Worm (Caenorhabditis elegans) whole organism, L1 larva: ENCODE data around the gene golg-2.

Experiments used
- C16A3.4 ChIP-seq: fragments of 150-350 bp; optimal IDR thresholded peaks from 2 replicates; lab custom pipeline; 2014; ENCODE audit warnings: missing biosample characterization, missing genetic modification characterization
- C34B4.2 ChIP-seq: sonication (generic microtip); optimal IDR thresholded peaks from 2 replicates; lab custom pipeline; 2017; ENCODE audit warnings: mild to moderate bottlenecking, missing genetic modification characterization, missing compliant biosample characterization
- alr-1 ChIP-seq: fragments of 200-800 bp; sonication (Bioruptor generic); optimal IDR thresholded peaks from 2 replicates; lab custom pipeline; 2018; ENCODE audit warnings: borderline replicate concordance, mild to moderate bottlenecking, missing genetic modification characterization, missing compliant biosample characterization
- ama-1 ChIP-seq: fragments of 150-350 bp; optimal IDR thresholded peaks from 2 replicates; lab custom pipeline; 2014
- ceh-63 ChIP-seq: fragments of 200-800 bp; sonication (Bioruptor generic); optimal IDR thresholded peaks from 2 replicates; lab custom pipeline; 2018; ENCODE audit warnings: mild to moderate bottlenecking, missing genetic modification characterization, missing compliant biosample characterization
- ceh-8 ChIP-seq: fragments of 200-800 bp; sonication (Bioruptor generic); optimal IDR thresholded peaks from 2 replicates; lab custom pipeline; 2018; ENCODE audit warnings: mild to moderate bottlenecking, missing genetic modification characterization, moderate library complexity, missing compliant biosample characterization
- ceh-82 ChIP-seq, 3 experiments: fragments of 150-350 bp in 1 of 3; sonication (generic microtip) in 2 of 3; optimal IDR thresholded peaks; 2 replicates each; lab custom pipeline; 2014 to 2017; ENCODE audit warnings: missing biosample characterization in 3 of 3, missing genetic modification characterization in 3 of 3
- ces-1 ChIP-seq: fragments of 150-350 bp; optimal IDR thresholded peaks from 2 replicates; lab custom pipeline; 2014; ENCODE audit warnings: missing biosample characterization, missing genetic modification reagents, missing genetic modification characterization
- efl-1 ChIP-seq, 4 experiments: fragments of 150-350 bp; optimal IDR thresholded peaks in 3 of 4; peaks in 1 of 4; 1 replicate in 1 of 4; 2 replicates in 3 of 4; lab custom pipeline; 2014; ENCODE audit warnings: missing biosample characterization in 2 of 4, missing genetic modification characterization in 2 of 4, missing genetic modification reagents in 2 of 4
- ets-5 ChIP-seq: fragments of 200-800 bp; sonication (Bioruptor generic); IDR thresholded peaks from 2 replicates; pipeline ENCODE4 v1.3.6; 2022; ENCODE audit warnings: missing genetic modification characterization, missing compliant biosample characterization
- fkh-10 ChIP-seq: sonication (generic microtip); optimal IDR thresholded peaks from 2 replicates; lab custom pipeline; 2017; ENCODE audit warnings: missing biosample characterization, missing genetic modification reagents, missing genetic modification characterization
- fkh-8 ChIP-seq: sonication (generic microtip); optimal IDR thresholded peaks from 2 replicates; lab custom pipeline; 2016; ENCODE audit warnings: mild to moderate bottlenecking, missing genetic modification characterization, missing compliant biosample characterization
- fos-1 ChIP-seq: fragments of 150-350 bp; optimal IDR thresholded peaks from 2 replicates; lab custom pipeline; 2014; ENCODE audit warnings: missing biosample characterization, missing genetic modification characterization
- hlh-17 ChIP-seq: fragments of 200-800 bp; sonication (Bioruptor generic); optimal IDR thresholded peaks from 2 replicates; lab custom pipeline; 2018; ENCODE audit warnings: missing genetic modification characterization, mild to moderate bottlenecking, missing compliant biosample characterization, moderate library complexity, borderline replicate concordance
- hlh-4 ChIP-seq: sonication (generic microtip); optimal IDR thresholded peaks from 2 replicates; lab custom pipeline; 2016; ENCODE audit warnings: mild to moderate bottlenecking, missing genetic modification characterization, missing compliant biosample characterization
- jun-1 ChIP-seq: fragments of 150-350 bp; optimal IDR thresholded peaks from 2 replicates; lab custom pipeline; 2014; ENCODE audit warnings: missing biosample characterization, missing genetic modification reagents, missing genetic modification characterization
- lin-13 ChIP-seq: fragments of 150-350 bp; optimal IDR thresholded peaks from 2 replicates; lab custom pipeline; 2014; ENCODE audit warnings: missing biosample characterization, missing genetic modification reagents, missing genetic modification characterization
- lin-14 ChIP-seq: fragments of 200-800 bp; sonication (Bioruptor generic); optimal IDR thresholded peaks from 2 replicates; lab custom pipeline; 2018; ENCODE audit warnings: mild to moderate bottlenecking, missing genetic modification characterization, moderate library complexity, missing compliant biosample characterization
- lin-35 ChIP-seq, 2 experiments: fragments of 150-350 bp; optimal IDR thresholded peaks; 2 replicates each; lab custom pipeline; 2014; ENCODE audit warnings: missing biosample characterization in 2 of 2, missing genetic modification characterization in 2 of 2, missing genetic modification reagents in 2 of 2
- lin-39 ChIP-seq: fragments of 150-350 bp; optimal IDR thresholded peaks from 2 replicates; lab custom pipeline; 2014; ENCODE audit warnings: missing biosample characterization, missing genetic modification reagents, missing genetic modification characterization
- lsy-2 ChIP-seq, 2 experiments: fragments of 150-350 bp; optimal IDR thresholded peaks; 2 replicates each; lab custom pipeline; 2014; ENCODE audit warnings: missing biosample characterization in 2 of 2, missing genetic modification characterization in 2 of 2
- mdl-1 ChIP-seq, 2 experiments: fragments of 150-350 bp; optimal IDR thresholded peaks; 2 replicates each; lab custom pipeline; 2014 to 2017; ENCODE audit warnings: missing biosample characterization in 2 of 2, missing genetic modification characterization in 2 of 2, inconsistent platforms in 1 of 2
- mep-1 ChIP-seq: fragments of 150-350 bp; optimal IDR thresholded peaks from 2 replicates; lab custom pipeline; 2014; ENCODE audit warnings: missing biosample characterization, missing genetic modification characterization
- nhr-20 ChIP-seq: sonication (generic microtip); optimal IDR thresholded peaks from 2 replicates; lab custom pipeline; 2016; ENCODE audit warnings: mild to moderate bottlenecking, missing genetic modification characterization, missing compliant biosample characterization
- nhr-28 ChIP-seq: fragments of 150-350 bp; optimal IDR thresholded peaks from 2 replicates; lab custom pipeline; 2014; ENCODE audit warnings: missing biosample characterization, missing genetic modification characterization
- nhr-71 ChIP-seq: sonication (generic microtip); optimal IDR thresholded peaks from 2 replicates; lab custom pipeline; 2016; ENCODE audit warnings: mild to moderate bottlenecking, missing genetic modification characterization, moderate library complexity, missing compliant biosample characterization
- nhr-76 ChIP-seq: sonication (generic microtip); optimal IDR thresholded peaks from 2 replicates; lab custom pipeline; 2017; ENCODE audit warnings: missing biosample characterization, missing genetic modification characterization
- nhr-77 ChIP-seq: fragments of 150-350 bp; optimal IDR thresholded peaks from 2 replicates; lab custom pipeline; 2014; ENCODE audit warnings: missing biosample characterization, missing genetic modification characterization
- nhr-84 ChIP-seq: sonication (generic microtip); optimal IDR thresholded peaks from 2 replicates; lab custom pipeline; 2017; ENCODE audit warnings: missing biosample characterization, missing genetic modification characterization
- pag-3 ChIP-seq: sonication (generic microtip); optimal IDR thresholded peaks from 2 replicates; lab custom pipeline; 2017; ENCODE audit warnings: missing genetic modification characterization, mild to moderate bottlenecking, missing compliant biosample characterization, antibody characterized with exemption, borderline replicate concordance; ENCODE audit not compliant: insufficient read depth
- pqm-1 ChIP-seq: sonication (generic microtip); optimal IDR thresholded peaks from 3 replicates; lab custom pipeline; 2017; ENCODE audit warnings: missing biosample characterization, missing genetic modification characterization
- snu-23 ChIP-seq: sonication (generic microtip); optimal IDR thresholded peaks from 2 replicates; lab custom pipeline; 2016; ENCODE audit warnings: missing genetic modification characterization, missing compliant biosample characterization
- sox-4 ChIP-seq: sonication (generic microtip); optimal IDR thresholded peaks from 2 replicates; lab custom pipeline; 2016; ENCODE audit warnings: missing genetic modification characterization, missing compliant biosample characterization
- sup-37 ChIP-seq: fragments of 200-800 bp; sonication (Bioruptor generic); optimal IDR thresholded peaks from 2 replicates; lab custom pipeline; 2018; ENCODE audit warnings: mild to moderate bottlenecking, missing genetic modification characterization, missing compliant biosample characterization
- swsn-7 ChIP-seq: sonication (generic microtip); optimal IDR thresholded peaks from 2 replicates; lab custom pipeline; 2016; ENCODE audit warnings: missing genetic modification characterization, missing compliant biosample characterization
- tlp-1 ChIP-seq: fragments of 150-350 bp; optimal IDR thresholded peaks from 2 replicates; lab custom pipeline; 2014; ENCODE audit warnings: missing biosample characterization, missing genetic modification characterization
- unc-62 ChIP-seq: fragments of 150-350 bp; optimal IDR thresholded peaks from 2 replicates; lab custom pipeline; 2014; ENCODE audit warnings: missing biosample characterization, missing genetic modification reagents, missing genetic modification characterization
- unc-86 ChIP-seq: sonication (generic microtip); optimal IDR thresholded peaks from 2 replicates; lab custom pipeline; 2016; ENCODE audit warnings: missing genetic modification characterization, missing compliant biosample characterization
- ztf-11 ChIP-seq, 2 experiments: sonication (generic microtip); optimal IDR thresholded peaks; 2 replicates each; lab custom pipeline; 2016 to 2017; ENCODE audit warnings: missing genetic modification characterization in 2 of 2, missing biosample characterization in 1 of 2, missing compliant biosample characterization in 1 of 2

golg-2 gene

ce11 chrII:5047279-5047678 lies 7.4 kb upstream of the golg-2 start (continued):
- TF ChIP-seq ztf-11 (tag; optimal IDR thresholded peaks at IDR 0.05; lab: Kevin White, UChicago) (no peak), pag-3 (tag; lab: Kevin White, UChicago) (no peak), sup-37 (GFP tag; lab: Kevin White, UChicago) (no peak), lin-35 (GFP tag; optimal IDR thresholded peaks at IDR 0.05; lab: Kevin White, UChicago) (peak; percentile 12 to 14), nhr-71 (no peak), nhr-28 (tag; lab: Kevin White, UChicago) (no peak), C16A3.4 (tag; lab: Kevin White, UChicago) (no peak), tlp-1 (tag; lab: Kevin White, UChicago) (no peak), ets-5 (GFP tag; lab: Robert Waterston, UW) (no peak), mdl-1 (tag; optimal IDR thresholded peaks at IDR 0.05; lab: Kevin White, UChicago) (peak in 1 of 2 experiments; percentile 6), ceh-82 (tag; optimal IDR thresholded peaks at IDR 0.05; lab: Kevin White, UChicago) (no peak), fos-1 (tag; lab: Kevin White, UChicago) (no peak), hlh-4 (tag; lab: Kevin White, UChicago) (no peak)

- TF ChIP-seq C34B4.2 (tag; lab: Kevin White, UChicago), result no peak
- TF ChIP-seq ces-1, result no peak
- TF ChIP-seq lin-14, result peak; percentile 58
- peak; percentile 87 for TF ChIP-seq fkh-10 (GFP tag; lab: Kevin White, UChicago)
- no peak for TF ChIP-seq jun-1 (tag; lab: Kevin White, UChicago)
- no peak for TF ChIP-seq nhr-77 (tag; lab: Kevin White, UChicago)
Observed at ce11 chrII:5046209-5047200, 6.6 kb upstream of the golg-2 start.

ce11 chrII:5042381-5042930 lies 2.6 kb upstream of the golg-2 start:
- TF ChIP-seq mep-1 (peak; percentile 8), ama-1 (no peak), unc-62 (GFP tag; lab: Kevin White, UChicago) (no peak), ces-1 (no peak), unc-86 (peak; percentile 57), swsn-7 (tag; lab: Kevin White, UChicago) (no peak), lin-13 (GFP tag; lab: Kevin White, UChicago) (no peak), nhr-71 (peak; percentile 14), fkh-10 (GFP tag; lab: Kevin White, UChicago) (peak; percentile 63), fkh-8 (tag; lab: Kevin White, UChicago) (peak; percentile 36), snu-23 (peak; percentile 8), C16A3.4 (tag; lab: Kevin White, UChicago) (no peak), alr-1 (tag; lab: Kevin White, UChicago) (no peak), ceh-63 (no peak), lsy-2 (tag; optimal IDR thresholded peaks at IDR 0.05; lab: Kevin White, UChicago) (peak in 1 of 2 experiments; percentile 28), lin-14 (peak; percentile 78), hlh-17 (GFP tag; lab: Kevin White, UChicago) (no peak), nhr-20 (tag; lab: Kevin White, UChicago) (no peak), ceh-8 (GFP tag; lab: Kevin White, UChicago) (no peak), nhr-76 (tag; lab: Kevin White, UChicago) (no peak), efl-1 (optimal IDR thresholded peaks at IDR 0.05; lab: Kevin White, UChicago) (no peak), efl-1 (GFP tag; optimal IDR thresholded peaks at IDR 0.05 in 1 of 2; lab: Kevin White, UChicago) (peak in 1 of 2 experiments; percentile 62), lin-39 (tag; lab: Kevin White, UChicago) (no peak), ceh-82 (tag; optimal IDR thresholded peaks at IDR 0.05; lab: Kevin White, UChicago) (peak in 1 of 3 experiments; percentile 47), nhr-28 (tag; lab: Kevin White, UChicago) (no peak), nhr-84 (tag; lab: Kevin White, UChicago) (no peak), pqm-1 (tag; lab: Kevin White, UChicago) (no peak), sox-4 (tag; lab: Kevin White, UChicago) (no peak)
